Worm (Caenorhabditis elegans) whole organism, late embryonic: ENCODE results near the gene F23F1.4.

Source experiments
- F13H6.1 ChIP-seq: sonication (generic microtip); optimal IDR thresholded peaks from 2 replicates; lab custom pipeline; 2016; ENCODE audit warnings: missing genetic modification characterization, missing compliant biosample characterization
- K02D7.2 ChIP-seq: sonication (generic microtip); optimal IDR thresholded peaks from 2 replicates; lab custom pipeline; 2017; ENCODE audit warnings: mild to moderate bottlenecking, missing genetic modification characterization, missing compliant biosample characterization
- ceh-14 ChIP-seq: sonication (generic microtip); optimal IDR thresholded peaks from 2 replicates; lab custom pipeline; 2016; ENCODE audit warnings: missing genotype, missing genetic modification characterization, missing compliant biosample characterization
- ceh-19 ChIP-seq: fragments of 200-800 bp; sonication (Bioruptor generic); optimal IDR thresholded peaks from 2 replicates; lab custom pipeline; 2018; ENCODE audit warnings: mild to moderate bottlenecking, missing genetic modification characterization, missing compliant biosample characterization
- ceh-2 ChIP-seq: sonication (generic microtip); optimal IDR thresholded peaks from 2 replicates; lab custom pipeline; 2016; ENCODE audit warnings: missing genotype, missing genetic modification characterization, missing compliant biosample characterization
- ceh-22 ChIP-seq: sonication (generic microtip); optimal IDR thresholded peaks from 2 replicates; lab custom pipeline; 2017; ENCODE audit warnings: missing biosample characterization, missing genetic modification characterization
- ceh-24 ChIP-seq: sonication (generic microtip); optimal IDR thresholded peaks from 2 replicates; lab custom pipeline; 2016; ENCODE audit warnings: mild to moderate bottlenecking, missing genetic modification characterization, missing compliant biosample characterization
- ceh-45 ChIP-seq: fragments of 200-800 bp; sonication (Bioruptor generic); IDR thresholded peaks from 2 replicates; pipeline ENCODE4 v1.3.6; 2022; ENCODE audit warnings: missing genetic modification reagents, missing genetic modification characterization, missing compliant biosample characterization
- ceh-6 ChIP-seq: fragments of 200-800 bp; sonication (Bioruptor generic); optimal IDR thresholded peaks from 2 replicates; lab custom pipeline; 2018; ENCODE audit warnings: mild to moderate bottlenecking, missing genetic modification characterization, missing compliant biosample characterization
- ceh-9 ChIP-seq: sonication (generic microtip); optimal IDR thresholded peaks from 2 replicates; lab custom pipeline; 2016; ENCODE audit warnings: mild to moderate bottlenecking, missing genetic modification characterization, inconsistent platforms, missing compliant biosample characterization
- che-1 ChIP-seq: sonication (generic microtip); optimal IDR thresholded peaks from 2 replicates; lab custom pipeline; 2016; ENCODE audit warnings: mild to moderate bottlenecking, missing genetic modification characterization, missing compliant biosample characterization
- dve-1 ChIP-seq: sonication (generic microtip); optimal IDR thresholded peaks from 2 replicates; lab custom pipeline; 2017; ENCODE audit warnings: antibody characterized with exemption, mild to moderate bottlenecking, missing genetic modification characterization, missing compliant biosample characterization
- ets-4 ChIP-seq: sonication (generic microtip); optimal IDR thresholded peaks from 2 replicates; lab custom pipeline; 2016; ENCODE audit warnings: missing genetic modification characterization, missing compliant biosample characterization
- eyg-1 ChIP-seq: sonication (generic microtip); optimal IDR thresholded peaks from 2 replicates; lab custom pipeline; 2016; ENCODE audit warnings: missing genotype, missing genetic modification characterization, missing compliant biosample characterization
- fax-1 ChIP-seq: sonication (generic microtip); optimal IDR thresholded peaks from 2 replicates; lab custom pipeline; 2016; ENCODE audit warnings: missing genotype, missing genetic modification characterization, missing compliant biosample characterization
- fkh-10 ChIP-seq: fragments of 150-350 bp; optimal IDR thresholded peaks from 2 replicates; lab custom pipeline; 2014; ENCODE audit warnings: missing biosample characterization, missing genetic modification reagents, missing genetic modification characterization
- gmeb-2 ChIP-seq: sonication (generic microtip); optimal IDR thresholded peaks from 2 replicates; lab custom pipeline; 2016; ENCODE audit warnings: missing genetic modification characterization, inconsistent platforms, missing compliant biosample characterization
- hlh-13 ChIP-seq: fragments of 200-800 bp; sonication (Bioruptor generic); optimal IDR thresholded peaks from 2 replicates; lab custom pipeline; 2018; ENCODE audit warnings: mild to moderate bottlenecking, missing genetic modification characterization, missing compliant biosample characterization
- hlh-30 ChIP-seq: sonication (generic microtip); optimal IDR thresholded peaks from 2 replicates; lab custom pipeline; 2017; ENCODE audit warnings: antibody characterized with exemption, missing genetic modification characterization, missing compliant biosample characterization; ENCODE audit not compliant: insufficient read depth
- hlh-6 ChIP-seq: sonication (generic microtip); optimal IDR thresholded peaks from 2 replicates; lab custom pipeline; 2016; ENCODE audit warnings: missing genotype, missing genetic modification characterization, missing compliant biosample characterization
- hlh-8 ChIP-seq: sonication (generic microtip); optimal IDR thresholded peaks from 2 replicates; lab custom pipeline; 2016; ENCODE audit warnings: missing genotype, missing genetic modification characterization, missing compliant biosample characterization
- lim-6 ChIP-seq: sonication (generic microtip); optimal IDR thresholded peaks from 2 replicates; lab custom pipeline; 2016; ENCODE audit warnings: missing genetic modification characterization, missing compliant biosample characterization
- lin-11 ChIP-seq: fragments of 200-800 bp; sonication (Bioruptor generic); optimal IDR thresholded peaks from 2 replicates; lab custom pipeline; 2018; ENCODE audit warnings: mild to moderate bottlenecking, missing genetic modification characterization, missing compliant biosample characterization
- madf-2 ChIP-seq: sonication (generic microtip); optimal IDR thresholded peaks from 2 replicates; lab custom pipeline; 2017; ENCODE audit warnings: missing genetic modification characterization, missing compliant biosample characterization
- nfya-1 ChIP-seq: sonication (generic microtip); optimal IDR thresholded peaks from 2 replicates; lab custom pipeline; 2017; ENCODE audit warnings: missing genetic modification characterization, mild to moderate bottlenecking, missing compliant biosample characterization, antibody characterized with exemption, moderate library complexity
- nhr-11 ChIP-seq: fragments of 150-350 bp; optimal IDR thresholded peaks from 2 replicates; lab custom pipeline; 2014; ENCODE audit warnings: missing biosample characterization, missing genetic modification characterization
- npax-4 ChIP-seq: sonication (generic microtip); optimal IDR thresholded peaks from 2 replicates; lab custom pipeline; 2016; ENCODE audit warnings: missing genetic modification characterization, missing compliant biosample characterization
- odd-2 ChIP-seq: sonication (generic microtip); optimal IDR thresholded peaks from 2 replicates; lab custom pipeline; 2017; ENCODE audit warnings: antibody characterized with exemption, mild to moderate bottlenecking, missing genetic modification characterization, missing compliant biosample characterization
- pat-9 ChIP-seq: fragments of 200-800 bp; sonication (Bioruptor generic); optimal IDR thresholded peaks from 2 replicates; lab custom pipeline; 2018; ENCODE audit warnings: mild to moderate bottlenecking, missing genetic modification characterization, moderate library complexity, missing compliant biosample characterization
- pha-2 ChIP-seq: sonication (generic microtip); optimal IDR thresholded peaks from 2 replicates; lab custom pipeline; 2017; ENCODE audit warnings: mild to moderate bottlenecking, missing genetic modification characterization, missing compliant biosample characterization
- pha-4 ChIP-seq: fragments of 150-350 bp; optimal IDR thresholded peaks from 2 replicates; lab custom pipeline; 2018; ENCODE audit warnings: missing biosample characterization, missing genetic modification reagents, missing genetic modification characterization
- pqm-1 ChIP-seq: sonication (generic microtip); optimal IDR thresholded peaks from 2 replicates; lab custom pipeline; 2016; ENCODE audit warnings: missing genetic modification characterization, missing compliant biosample characterization
- pros-1 ChIP-seq: fragments of 150-350 bp; optimal IDR thresholded peaks from 2 replicates; lab custom pipeline; 2014; ENCODE audit warnings: missing biosample characterization, missing genetic modification reagents, missing genetic modification characterization
- ref-2 ChIP-seq: sonication (generic microtip); optimal IDR thresholded peaks from 2 replicates; lab custom pipeline; 2016; ENCODE audit warnings: missing genetic modification characterization, missing compliant biosample characterization
- sdc-2 ChIP-seq: sonication (generic microtip); optimal IDR thresholded peaks from 2 replicates; lab custom pipeline; 2016; ENCODE audit warnings: missing genotype, missing genetic modification characterization, missing compliant biosample characterization
- tbx-2 ChIP-seq: sonication (generic microtip); optimal IDR thresholded peaks from 2 replicates; lab custom pipeline; 2016; ENCODE audit warnings: missing genetic modification characterization, missing compliant biosample characterization
- unc-42 ChIP-seq: sonication (generic microtip); optimal IDR thresholded peaks from 2 replicates; lab custom pipeline; 2016; ENCODE audit warnings: missing genotype, missing genetic modification characterization, missing compliant biosample characterization
- unc-55 ChIP-seq: sonication (generic microtip); optimal IDR thresholded peaks from 2 replicates; lab custom pipeline; 2017; ENCODE audit warnings: missing biosample characterization, missing genetic modification reagents, missing genetic modification characterization
- zip-5 ChIP-seq: sonication (generic microtip); optimal IDR thresholded peaks from 2 replicates; lab custom pipeline; 2016; ENCODE audit warnings: missing genetic modification characterization, missing compliant biosample characterization
- ztf-16 ChIP-seq: sonication (generic microtip); optimal IDR thresholded peaks from 2 replicates; lab custom pipeline; 2017; ENCODE audit warnings: missing genetic modification characterization, missing compliant biosample characterization

F23F1.4 gene

ce11 chrII:44740-45139, 16.5 kb upstream of the F23F1.4 start, which contains the start of gene rpoa-49:
rpoa-49 (plus strand) TSS chrII:45040.
- TF ChIP-seq hlh-30 (tag; lab: Kevin White, UChicago): no peak
- no peak for TF ChIP-seq hlh-13
- no peak for TF ChIP-seq hlh-8 (tag; lab: Kevin White, UChicago)
- TF ChIP-seq odd-2 (tag; lab: Kevin White, UChicago): no peak
- no peak for TF ChIP-seq fax-1 (tag; lab: Kevin White, UChicago)
- no peak for TF ChIP-seq ceh-45
- TF ChIP-seq ceh-2 (tag; lab: Kevin White, UChicago): no peak
- no peak for TF ChIP-seq pat-9 (tag; lab: Kevin White, UChicago)
- TF ChIP-seq ceh-24: no peak
- no peak for TF ChIP-seq ceh-14 (tag; lab: Kevin White, UChicago)
- no peak for TF ChIP-seq K02D7.2
- no peak for TF ChIP-seq dve-1 (tag; lab: Kevin White, UChicago)
- no peak for TF ChIP-seq pha-2 (tag; lab: Kevin White, UChicago)
- no peak for TF ChIP-seq ceh-6 (GFP tag; lab: Kevin White, UChicago)
- no peak for TF ChIP-seq lin-11 (tag; lab: Kevin White, UChicago)
- no peak for TF ChIP-seq nfya-1

DNA sequence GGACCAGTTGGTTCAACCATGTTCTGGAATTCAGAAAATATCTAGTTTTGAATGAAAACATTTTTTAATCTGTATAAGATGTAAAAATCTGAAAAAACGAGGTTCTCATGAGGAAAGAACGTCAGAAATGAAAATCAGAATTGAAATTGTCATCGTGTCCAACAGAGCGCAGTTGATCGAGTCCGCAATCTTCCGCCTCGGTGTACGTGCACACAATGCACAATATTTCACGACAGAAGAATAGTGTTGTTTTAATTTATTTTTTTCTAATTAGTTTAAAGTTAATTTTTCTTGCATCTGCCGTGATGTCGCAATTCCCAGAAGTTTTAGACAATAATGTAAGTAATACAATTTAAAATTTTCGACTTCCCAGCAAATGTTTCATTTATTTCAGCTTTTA, 15.4 kb upstream of the F23F1.4 start, which contains the start of gene nfyc-1:
Gene nfyc-1, plus strand, starts transcription at position 268 of the 400 bp plus-strand sequence.
- TF ChIP-seq unc-42 (tag; lab: Kevin White, UChicago) (peak; percentile 76), odd-2 (tag; lab: Kevin White, UChicago) (no peak), ceh-45 (no peak), unc-55 (GFP tag; lab: Kevin White, UChicago) (peak; percentile 36), nfya-1 (peak; percentile 28)
- TF ChIP-seq, all 69 proteins: peak for 3

DNA sequence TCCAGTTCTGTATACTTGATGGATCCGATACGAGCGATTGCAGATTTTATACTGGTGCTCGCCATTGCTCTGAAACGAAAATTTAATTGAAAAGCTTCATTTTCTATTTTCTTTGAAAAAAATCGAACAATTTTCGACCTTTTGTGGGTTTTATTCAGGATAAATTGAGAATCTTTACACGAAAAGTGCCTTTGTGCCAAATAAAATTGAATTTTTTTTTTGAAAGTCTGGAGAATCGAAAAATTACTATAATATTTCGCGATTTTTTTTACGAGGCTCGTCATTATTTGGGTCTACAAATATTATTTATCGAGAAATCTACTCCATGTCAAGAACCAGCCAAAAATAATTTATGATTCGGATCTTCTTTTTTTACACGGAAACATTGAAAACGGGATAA, 13.7 kb upstream of the F23F1.4 start, which contains the start of gene F23F1.10:
Gene F23F1.10, minus strand, starts transcription at position 69 of the 400 bp plus-strand sequence.
- TF ChIP-seq madf-2 (tag; lab: Kevin White, UChicago): no peak
- no peak for TF ChIP-seq ceh-45
- no peak for TF ChIP-seq gmeb-2 (tag; lab: Kevin White, UChicago)
- no peak for TF ChIP-seq ref-2
- no peak for TF ChIP-seq pha-4
- TF ChIP-seq npax-4 (tag; lab: Kevin White, UChicago): no peak
- TF ChIP-seq pqm-1 (tag; lab: Kevin White, UChicago): no peak
- no peak for TF ChIP-seq che-1
- TF ChIP-seq ets-4 (tag; lab: Kevin White, UChicago): no peak
- TF ChIP-seq sdc-2: no peak

- TF ChIP-seq che-1 (no peak), pha-2 (tag; lab: Kevin White, UChicago) (no peak), hlh-6 (tag; lab: Kevin White, UChicago) (no peak), tbx-2 (tag; lab: Kevin White, UChicago) (no peak), F13H6.1 (tag; lab: Kevin White, UChicago) (no peak), ceh-19 (no peak), ref-2 (no peak), eyg-1 (tag; lab: Kevin White, UChicago) (no peak), ceh-22 (tag; lab: Kevin White, UChicago) (no peak), pros-1 (no peak), ceh-45 (no peak), ceh-6 (GFP tag; lab: Kevin White, UChicago) (no peak)
Observed at ce11 chrII:39437-39836, 11.2 kb upstream of the F23F1.4 start, which contains the start of gene spp-24. spp-24 (minus strand) TSS chrII:39537.

DNA sequence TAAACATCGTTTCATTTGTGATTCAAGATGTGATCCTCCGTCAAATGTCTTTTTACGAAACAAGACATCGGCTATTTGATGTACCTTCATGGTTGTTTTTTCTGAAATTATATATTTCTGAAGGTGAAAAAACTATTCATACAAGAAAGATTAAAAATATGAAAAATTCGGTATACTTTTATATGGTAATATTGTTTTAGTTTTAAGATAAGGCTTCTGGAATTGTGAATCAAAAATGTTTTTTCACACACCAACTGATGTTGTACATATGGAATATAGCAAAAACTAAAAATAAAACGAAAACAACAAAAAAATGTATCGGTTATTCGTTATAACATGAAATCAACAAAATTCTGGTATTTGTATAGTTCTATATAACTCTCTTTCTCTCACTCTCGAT, 9.0 kb upstream of the F23F1.4 start, which contains the start of gene F23F1.6:
Gene F23F1.6, minus strand, starts transcription at position 101 of the 400 bp plus-strand sequence.
- TF ChIP-seq tbx-2 (tag; lab: Kevin White, UChicago) (no peak), ceh-9 (no peak), unc-42 (tag; lab: Kevin White, UChicago) (no peak), lim-6 (tag; lab: Kevin White, UChicago) (no peak), zip-5 (tag; lab: Kevin White, UChicago) (no peak), ceh-19 (no peak), ceh-22 (tag; lab: Kevin White, UChicago) (no peak), hlh-6 (tag; lab: Kevin White, UChicago) (no peak), hlh-13 (no peak), ceh-24 (no peak), ztf-16 (tag; lab: Kevin White, UChicago) (no peak), che-1 (no peak), nhr-11 (tag; lab: Kevin White, UChicago) (no peak), fkh-10 (GFP tag; lab: Kevin White, UChicago) (no peak), odd-2 (tag; lab: Kevin White, UChicago) (no peak)
